Worm (Caenorhabditis elegans) whole organism, L1 larva: ENCODE results near the gene clh-6.

Source experiments
- Y116A8C.19 ChIP-seq: sonication (generic microtip); optimal IDR thresholded peaks from 2 replicates; lab custom pipeline; 2016; ENCODE audit warnings: missing compliant biosample characterization, missing genetic modification characterization, borderline replicate concordance
- aha-1 ChIP-seq: fragments of 150-350 bp; optimal IDR thresholded peaks from 2 replicates; lab custom pipeline; 2014; ENCODE audit warnings: missing biosample characterization, missing genetic modification characterization
- ceh-8 ChIP-seq: fragments of 200-800 bp; sonication (Bioruptor generic); optimal IDR thresholded peaks from 2 replicates; lab custom pipeline; 2018; ENCODE audit warnings: mild to moderate bottlenecking, missing genetic modification characterization, moderate library complexity, missing compliant biosample characterization
- ces-1 ChIP-seq: fragments of 150-350 bp; optimal IDR thresholded peaks from 2 replicates; lab custom pipeline; 2014; ENCODE audit warnings: missing biosample characterization, missing genetic modification reagents, missing genetic modification characterization
- efl-1 ChIP-seq, 4 experiments: fragments of 150-350 bp; optimal IDR thresholded peaks in 3 of 4; peaks in 1 of 4; 1 replicate in 1 of 4; 2 replicates in 3 of 4; lab custom pipeline; 2014; ENCODE audit warnings: missing biosample characterization in 2 of 4, missing genetic modification characterization in 2 of 4, missing genetic modification reagents in 2 of 4
- egl-27 ChIP-seq, 2 experiments: fragments of 150-350 bp in 1 of 2; sonication (generic microtip); optimal IDR thresholded peaks; 3 replicates each; lab custom pipeline; 2017 to 2018; ENCODE audit warnings: missing biosample characterization in 2 of 2, missing genetic modification characterization in 2 of 2, missing genetic modification reagents in 2 of 2
- elt-2 ChIP-seq: sonication (generic microtip); optimal IDR thresholded peaks from 2 replicates; lab custom pipeline; 2016; ENCODE audit warnings: missing genetic modification characterization, mild to moderate bottlenecking, inconsistent platforms, missing compliant biosample characterization, missing genetic modification reagents
- elt-3 ChIP-seq, 6 experiments: fragments of 150-350 bp in 1 of 6; sonication (generic microtip); optimal IDR thresholded peaks; 2 replicates each; lab custom pipeline; 2017 to 2018; ENCODE audit warnings: missing biosample characterization in 6 of 6, missing genetic modification characterization in 6 of 6, inconsistent platforms in 1 of 6
- ets-5 ChIP-seq: fragments of 200-800 bp; sonication (Bioruptor generic); IDR thresholded peaks from 2 replicates; pipeline ENCODE4 v1.3.6; 2022; ENCODE audit warnings: missing genetic modification characterization, missing compliant biosample characterization
- fkh-10 ChIP-seq: sonication (generic microtip); optimal IDR thresholded peaks from 2 replicates; lab custom pipeline; 2017; ENCODE audit warnings: missing biosample characterization, missing genetic modification reagents, missing genetic modification characterization
- fkh-4 ChIP-seq: sonication (generic microtip); optimal IDR thresholded peaks from 2 replicates; lab custom pipeline; 2016; ENCODE audit warnings: missing compliant biosample characterization, missing genetic modification characterization, borderline replicate concordance
- fos-1 ChIP-seq: fragments of 150-350 bp; optimal IDR thresholded peaks from 2 replicates; lab custom pipeline; 2014; ENCODE audit warnings: missing biosample characterization, missing genetic modification characterization
- hlh-17 ChIP-seq: fragments of 200-800 bp; sonication (Bioruptor generic); optimal IDR thresholded peaks from 2 replicates; lab custom pipeline; 2018; ENCODE audit warnings: missing genetic modification characterization, mild to moderate bottlenecking, missing compliant biosample characterization, moderate library complexity, borderline replicate concordance
- hlh-4 ChIP-seq: sonication (generic microtip); optimal IDR thresholded peaks from 2 replicates; lab custom pipeline; 2016; ENCODE audit warnings: mild to moderate bottlenecking, missing genetic modification characterization, missing compliant biosample characterization
- hpl-2 ChIP-seq: fragments of 150-350 bp; optimal IDR thresholded peaks from 2 replicates; lab custom pipeline; 2014; ENCODE audit warnings: missing biosample characterization, missing genetic modification reagents, missing genetic modification characterization
- isw-1 ChIP-seq: fragments of 200-800 bp; sonication (Bioruptor generic); IDR thresholded peaks from 2 replicates; pipeline ENCODE4 v1.3.6; 2022; ENCODE audit warnings: missing genetic modification characterization, missing compliant biosample characterization
- lin-13 ChIP-seq: fragments of 150-350 bp; optimal IDR thresholded peaks from 2 replicates; lab custom pipeline; 2014; ENCODE audit warnings: missing biosample characterization, missing genetic modification reagents, missing genetic modification characterization
- lin-14 ChIP-seq: fragments of 200-800 bp; sonication (Bioruptor generic); optimal IDR thresholded peaks from 2 replicates; lab custom pipeline; 2018; ENCODE audit warnings: mild to moderate bottlenecking, missing genetic modification characterization, moderate library complexity, missing compliant biosample characterization
- lin-35 ChIP-seq, 2 experiments: fragments of 150-350 bp; optimal IDR thresholded peaks; 2 replicates each; lab custom pipeline; 2014; ENCODE audit warnings: missing biosample characterization in 2 of 2, missing genetic modification characterization in 2 of 2, missing genetic modification reagents in 2 of 2
- lir-3 ChIP-seq: sonication (generic microtip); optimal IDR thresholded peaks from 2 replicates; lab custom pipeline; 2016; ENCODE audit warnings: mild to moderate bottlenecking, missing genetic modification characterization, moderate library complexity, missing compliant biosample characterization; ENCODE audit not compliant: poor library complexity
- mdl-1 ChIP-seq, 2 experiments: fragments of 150-350 bp; optimal IDR thresholded peaks; 2 replicates each; lab custom pipeline; 2014 to 2017; ENCODE audit warnings: missing biosample characterization in 2 of 2, missing genetic modification characterization in 2 of 2, inconsistent platforms in 1 of 2
- nhr-237 ChIP-seq: fragments of 150-350 bp; optimal IDR thresholded peaks from 2 replicates; lab custom pipeline; 2014; ENCODE audit warnings: missing biosample characterization, missing genetic modification characterization
- nhr-76 ChIP-seq: sonication (generic microtip); optimal IDR thresholded peaks from 2 replicates; lab custom pipeline; 2017; ENCODE audit warnings: missing biosample characterization, missing genetic modification characterization
- nhr-84 ChIP-seq: sonication (generic microtip); optimal IDR thresholded peaks from 2 replicates; lab custom pipeline; 2017; ENCODE audit warnings: missing biosample characterization, missing genetic modification characterization
- nhr-85 ChIP-seq: sonication (generic microtip); peaks from one replicate; lab custom pipeline; 2016; ENCODE audit warnings: missing genetic modification characterization, inconsistent platforms, missing compliant biosample characterization
- pax-3 ChIP-seq: fragments of 200-800 bp; sonication (Bioruptor generic); optimal IDR thresholded peaks from 2 replicates; lab custom pipeline; 2018; ENCODE audit warnings: mild to moderate bottlenecking, missing genetic modification characterization, moderate library complexity, missing compliant biosample characterization
- pqm-1 ChIP-seq: sonication (generic microtip); optimal IDR thresholded peaks from 3 replicates; lab custom pipeline; 2017; ENCODE audit warnings: missing biosample characterization, missing genetic modification characterization
- snpc-4 ChIP-seq: fragments of 150-350 bp; optimal IDR thresholded peaks from 2 replicates; lab custom pipeline; 2014; ENCODE audit warnings: missing biosample characterization, missing genetic modification characterization
- snu-23 ChIP-seq: sonication (generic microtip); optimal IDR thresholded peaks from 2 replicates; lab custom pipeline; 2016; ENCODE audit warnings: missing genetic modification characterization, missing compliant biosample characterization
- sox-4 ChIP-seq: sonication (generic microtip); optimal IDR thresholded peaks from 2 replicates; lab custom pipeline; 2016; ENCODE audit warnings: missing genetic modification characterization, missing compliant biosample characterization
- swsn-7 ChIP-seq: sonication (generic microtip); optimal IDR thresholded peaks from 2 replicates; lab custom pipeline; 2016; ENCODE audit warnings: missing genetic modification characterization, missing compliant biosample characterization
- tlp-1 ChIP-seq: fragments of 150-350 bp; optimal IDR thresholded peaks from 2 replicates; lab custom pipeline; 2014; ENCODE audit warnings: missing biosample characterization, missing genetic modification characterization
- unc-30 ChIP-seq: sonication (generic microtip); optimal IDR thresholded peaks from 2 replicates; lab custom pipeline; 2017; ENCODE audit warnings: missing biosample characterization, missing genetic modification characterization
- unc-86 ChIP-seq: sonication (generic microtip); optimal IDR thresholded peaks from 2 replicates; lab custom pipeline; 2016; ENCODE audit warnings: missing genetic modification characterization, missing compliant biosample characterization
- zip-4 ChIP-seq: fragments of 200-800 bp; sonication (Bioruptor generic); optimal IDR thresholded peaks from 2 replicates; lab custom pipeline; 2018; ENCODE audit warnings: mild to moderate bottlenecking, missing genetic modification characterization, moderate library complexity, missing compliant biosample characterization

The clh-6 gene

DNA sequence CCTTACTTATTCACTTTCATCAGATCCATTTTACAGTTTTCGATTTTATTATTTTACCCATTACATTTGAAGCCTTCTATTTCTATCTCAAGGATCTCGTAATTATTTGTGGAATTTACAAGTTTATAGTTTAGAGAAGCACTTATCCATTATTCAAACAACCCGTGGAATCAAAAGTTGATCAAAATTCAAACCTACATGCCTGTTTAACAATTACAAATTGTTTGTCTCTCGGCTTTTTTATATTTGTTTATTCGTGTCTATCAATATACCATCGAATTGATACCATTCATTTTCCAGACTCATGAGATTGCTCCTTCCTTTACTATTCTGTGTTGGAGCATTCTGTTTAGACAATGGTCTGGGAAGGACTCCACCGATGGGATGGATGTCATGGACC lies 23.8 kb upstream of the clh-6 start, which contains the start of gene gana-1:
Gene gana-1, plus strand, starts transcription at position 301 of the 400 bp plus-strand sequence.
- TF ChIP-seq lin-13 (GFP tag; lab: Kevin White, UChicago): no peak
- TF ChIP-seq nhr-84 (tag; lab: Kevin White, UChicago): no peak
- no peak for TF ChIP-seq tlp-1 (tag; lab: Kevin White, UChicago)
- no peak for TF ChIP-seq unc-86 (tag; lab: Kevin White, UChicago)
- no peak for TF ChIP-seq hlh-17 (GFP tag; lab: Kevin White, UChicago)
- TF ChIP-seq fkh-4 (tag; lab: Kevin White, UChicago): no peak
- TF ChIP-seq isw-1 (GFP tag; lab: Robert Waterston, UW): no peak
- no peak for TF ChIP-seq nhr-76 (tag; lab: Kevin White, UChicago)
- TF ChIP-seq pqm-1: no peak
- no peak for TF ChIP-seq zip-4 (GFP tag; lab: Kevin White, UChicago)
- TF ChIP-seq egl-27 (tag; optimal IDR thresholded peaks at IDR 0.05; lab: Kevin White, UChicago): no peak
- TF ChIP-seq fkh-10 (GFP tag; lab: Kevin White, UChicago): no peak
- no peak for TF ChIP-seq ces-1 (GFP tag; lab: Kevin White, UChicago)
- TF ChIP-seq lir-3 (tag; lab: Kevin White, UChicago): no peak
- no peak for TF ChIP-seq fos-1 (tag; lab: Kevin White, UChicago)
- no peak for TF ChIP-seq mdl-1 (tag; optimal IDR thresholded peaks at IDR 0.05; lab: Kevin White, UChicago)
- TF ChIP-seq ceh-8 (GFP tag; lab: Kevin White, UChicago): no peak
- TF ChIP-seq unc-30 (tag; lab: Kevin White, UChicago): no peak
- no peak for TF ChIP-seq nhr-85 (tag; lab: Kevin White, UChicago)

DNA sequence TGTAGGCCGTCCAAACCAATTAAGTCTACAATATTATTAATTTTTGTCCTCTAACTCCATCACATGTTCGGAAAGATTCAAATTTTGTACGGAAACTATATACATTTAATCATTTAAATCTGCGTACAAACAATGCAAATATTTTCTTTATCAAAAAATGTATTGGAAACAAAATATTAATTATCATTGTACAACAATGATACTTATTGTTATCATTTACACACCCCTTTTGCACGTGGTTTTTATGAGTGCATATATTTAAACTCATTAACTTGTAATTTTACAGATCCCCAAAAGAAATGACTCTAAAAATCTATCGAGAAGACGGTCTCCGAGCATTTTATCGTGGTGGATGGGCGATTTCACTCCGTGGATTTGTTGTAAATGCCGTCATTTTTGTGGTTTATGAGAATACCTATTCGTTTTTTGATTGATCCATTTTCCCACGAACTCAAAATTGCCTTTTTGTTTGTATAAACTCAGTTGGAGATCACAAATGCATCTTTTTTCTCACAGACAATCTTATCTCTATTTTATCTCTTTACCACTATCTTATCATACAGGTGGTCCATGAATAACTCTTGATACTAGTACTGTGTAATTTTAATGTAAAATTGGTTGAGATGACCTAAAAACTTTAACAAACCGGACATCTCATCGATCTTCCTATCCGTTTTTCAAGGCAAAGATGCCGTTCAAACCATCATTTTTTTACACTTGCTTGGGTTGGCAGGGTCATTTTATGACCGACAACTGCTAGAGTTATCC lies 22.9 kb upstream of the clh-6 start:
- TF ChIP-seq zip-4 (GFP tag; lab: Kevin White, UChicago) (no peak), lin-35 (GFP tag; optimal IDR thresholded peaks at IDR 0.05; lab: Kevin White, UChicago) (no peak), pax-3 (tag; lab: Kevin White, UChicago) (no peak), elt-3 (tag; optimal IDR thresholded peaks at IDR 0.05; lab: Kevin White, UChicago) (peak; percentile 75 to 98 (median 94)), aha-1 (no peak), elt-2 (peak; percentile 63), lin-14 (peak; percentile 3), sox-4 (tag; lab: Kevin White, UChicago) (no peak), nhr-85 (tag; lab: Kevin White, UChicago) (peak; percentile 6), nhr-237 (tag; lab: Kevin White, UChicago) (no peak)

DNA sequence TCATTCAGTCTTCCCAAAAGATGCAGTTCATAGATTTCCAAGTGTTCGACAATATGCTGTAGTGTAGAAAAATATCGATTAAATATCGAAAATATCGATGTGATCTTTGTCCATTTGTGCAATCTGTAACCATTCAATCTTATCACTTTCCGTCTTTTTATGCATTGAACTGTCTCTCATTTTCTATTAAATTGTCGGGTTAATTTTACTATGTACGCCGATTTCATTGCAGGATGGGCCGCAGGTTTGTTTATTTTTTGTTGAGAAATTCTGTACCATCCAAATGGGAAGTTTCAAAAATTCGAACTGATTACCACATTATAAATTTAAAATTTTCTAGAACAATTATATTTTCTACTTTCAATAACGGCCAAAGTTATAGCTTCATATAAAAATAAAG lies 21.0 kb upstream of the clh-6 start, which contains the start of gene R07B7.8:
Gene R07B7.8, minus strand, starts transcription at position 101 of the 400 bp plus-strand sequence.
- peak; percentile 8 for TF ChIP-seq elt-2
- TF ChIP-seq hlh-4 (tag; lab: Kevin White, UChicago): no peak

DNA sequence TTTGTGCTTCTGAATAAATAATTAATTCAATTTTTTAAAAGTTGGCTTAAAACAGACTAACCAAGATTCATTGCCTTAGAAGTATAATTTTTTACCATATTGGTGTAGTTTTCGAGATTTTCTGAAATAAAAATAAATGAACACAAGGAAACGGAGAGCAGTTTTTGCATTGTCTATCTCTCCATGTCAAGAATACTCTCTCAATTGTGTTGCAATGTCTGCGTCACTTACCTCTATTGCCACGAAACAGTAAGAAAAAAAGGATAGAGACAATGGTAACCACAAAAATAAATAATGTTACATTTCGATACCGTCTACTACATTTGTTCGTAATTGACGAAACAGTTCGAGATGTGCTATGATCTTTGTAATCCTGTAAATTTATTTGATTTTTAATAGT lies 19.8 kb upstream of the clh-6 start, which contains the start of gene R07B7.10:
Gene R07B7.10, plus strand, starts transcription at position 285 of the 400 bp plus-strand sequence.
- TF ChIP-seq ets-5 (GFP tag; lab: Robert Waterston, UW) (no peak), swsn-7 (tag; lab: Kevin White, UChicago) (no peak), Y116A8C.19 (tag; lab: Kevin White, UChicago) (no peak), nhr-85 (tag; lab: Kevin White, UChicago) (no peak), snu-23 (GFP tag; lab: Kevin White, UChicago) (no peak), nhr-76 (tag; lab: Kevin White, UChicago) (no peak), lin-14 (peak; percentile 7), sox-4 (tag; lab: Kevin White, UChicago) (no peak), efl-1 (optimal IDR thresholded peaks at IDR 0.05; lab: Kevin White, UChicago) (peak; percentile 22 to 52), efl-1 (GFP tag; optimal IDR thresholded peaks at IDR 0.05 in 1 of 2; lab: Kevin White, UChicago) (peak in 1 of 2 experiments; percentile 50), hpl-2 (GFP tag; lab: Kevin White, UChicago) (no peak), ces-1 (GFP tag; lab: Kevin White, UChicago) (no peak), snpc-4 (no peak)
- TF ChIP-seq, all 84 proteins: peak for 2
